Fruit fly (Drosophila melanogaster): Measurements from ENCODE around the gene unc79.

Gene unc79

dm6 chr3R:19221350-19221749, 24.6 kb downstream of the unc79 start:
- no peak for TF ChIP-seq D1 (tag; optimal IDR thresholded peaks at IDR 0.05)
- TF ChIP-seq CG12605 (GFP tag; IDR thresholded peaks at IDR 0.05) = no peak
- TF ChIP-seq Ets98B (GFP tag; IDR thresholded peaks at IDR 0.05) = no peak
- TF ChIP-seq Pif1A (GFP tag; optimal IDR thresholded peaks at IDR 0.05) = no peak
- TF ChIP-seq Snoo (tag; optimal IDR thresholded peaks at IDR 0.05) = no peak
- TF ChIP-seq CG14655 (GFP tag; optimal IDR thresholded peaks at IDR 0.05) = no peak
- no peak for TF ChIP-seq CG8301 (tag; optimal IDR thresholded peaks at IDR 0.05)
- TF ChIP-seq CG34367 (tag; optimal IDR thresholded peaks at IDR 0.05) = no peak
- TF ChIP-seq CG4496 (GFP tag; IDR thresholded peaks at IDR 0.05) = no peak
- no peak for TF ChIP-seq CG17806 (tag; optimal IDR thresholded peaks at IDR 0.05)
- no peak for TF ChIP-seq EcR (GFP tag; optimal IDR thresholded peaks at IDR 0.05)
- no peak for TF ChIP-seq rn (GFP tag; IDR thresholded peaks at IDR 0.05)
- TF ChIP-seq Pif1B (GFP tag; optimal IDR thresholded peaks at IDR 0.05) = no peak
- TF ChIP-seq CG15710 (tag; optimal IDR thresholded peaks at IDR 0.05) = no peak
- no peak for TF ChIP-seq CG9948 (tag; optimal IDR thresholded peaks at IDR 0.05)
- no peak for TF ChIP-seq gl (tag; optimal IDR thresholded peaks at IDR 0.05)
- TF ChIP-seq CG13204 (GFP tag; optimal IDR thresholded peaks at IDR 0.05) = no peak

- TF ChIP-seq Pif1B (GFP tag; optimal IDR thresholded peaks at IDR 0.05) = no peak
- no peak for TF ChIP-seq CG12605 (GFP tag; IDR thresholded peaks at IDR 0.05)
- no peak for TF ChIP-seq D1 (tag; optimal IDR thresholded peaks at IDR 0.05)
- TF ChIP-seq fd96Ca (GFP tag; IDR thresholded peaks at IDR 0.05) = no peak
- TF ChIP-seq CG8301 (tag; optimal IDR thresholded peaks at IDR 0.05) = no peak
- no peak for TF ChIP-seq Ets98B (GFP tag; IDR thresholded peaks at IDR 0.05)
- no peak for TF ChIP-seq CG13204 (GFP tag; optimal IDR thresholded peaks at IDR 0.05)
Measured at dm6 chr3R:19212545-19213176, 33.3 kb downstream of the unc79 start.

dm6 chr3R:19211778-19212177, 34.2 kb downstream of the unc79 start, which contains the start of gene cry:
Gene cry, plus strand, starts transcription at chr3R:19212154.
- TF ChIP-seq Ets98B (GFP tag; IDR thresholded peaks at IDR 0.05) (peak; percentile 76), CG34367 (tag; optimal IDR thresholded peaks at IDR 0.05) (peak; percentile 91), rn (GFP tag; IDR thresholded peaks at IDR 0.05) (peak; percentile 53; the same call in 1 of the 2 replicates), CG32121 (GFP tag; IDR thresholded peaks at IDR 0.05) (peak; percentile 82; the same call in 1 of the 2 replicates), CG12605 (GFP tag; IDR thresholded peaks at IDR 0.05) (peak; percentile 65), CG15710 (tag; optimal IDR thresholded peaks at IDR 0.05) (peak; percentile 95), CG4496 (GFP tag; IDR thresholded peaks at IDR 0.05) (peak; percentile 78), Pif1B (GFP tag; optimal IDR thresholded peaks at IDR 0.05) (peak; percentile 84), fd96Ca (GFP tag; IDR thresholded peaks at IDR 0.05) (peak; percentile 77), CG17806 (tag; optimal IDR thresholded peaks at IDR 0.05) (peak; percentile 93), CG9948 (tag; optimal IDR thresholded peaks at IDR 0.05) (peak; percentile 95), CG13204 (GFP tag; optimal IDR thresholded peaks at IDR 0.05) (peak; percentile 88), EcR (GFP tag; optimal IDR thresholded peaks at IDR 0.05) (no peak), CG14655 (GFP tag; optimal IDR thresholded peaks at IDR 0.05) (peak; percentile 95), D1 (tag; optimal IDR thresholded peaks at IDR 0.05) (peak; percentile 80), CG8301 (tag; optimal IDR thresholded peaks at IDR 0.05) (peak; percentile 90), CG8159 (tag; optimal IDR thresholded peaks at IDR 0.05) (peak; percentile 96), Snoo (tag; optimal IDR thresholded peaks at IDR 0.05) (peak; percentile 76), gl (tag; optimal IDR thresholded peaks at IDR 0.05) (peak; percentile 77), Pif1A (GFP tag; optimal IDR thresholded peaks at IDR 0.05) (peak; percentile 86), CG10348 (GFP tag; IDR thresholded peaks at IDR 0.05) (no peak)

dm6 chr3R:19190020-19190419, 55.9 kb downstream of the unc79 start:
- TF ChIP-seq CG8301 (tag; optimal IDR thresholded peaks at IDR 0.05) (no peak), CG17806 (tag; optimal IDR thresholded peaks at IDR 0.05) (no peak), fd96Ca (GFP tag; IDR thresholded peaks at IDR 0.05) (no peak), CG15710 (tag; optimal IDR thresholded peaks at IDR 0.05) (no peak), Ets98B (GFP tag; IDR thresholded peaks at IDR 0.05) (no peak), CG4496 (GFP tag; IDR thresholded peaks at IDR 0.05) (no peak; the same call in 2 of the 3 replicates), CG9948 (tag; optimal IDR thresholded peaks at IDR 0.05) (no peak)

dm6 chr3R:19187717-19188149, 58.2 kb downstream of the unc79 start:
- TF ChIP-seq fd96Ca (GFP tag; IDR thresholded peaks at IDR 0.05) = no peak
- TF ChIP-seq Pif1B (GFP tag; optimal IDR thresholded peaks at IDR 0.05) = peak; percentile 75
- TF ChIP-seq CG32121 (GFP tag; IDR thresholded peaks at IDR 0.05) = no peak
- peak; percentile 25 for TF ChIP-seq Snoo (tag; optimal IDR thresholded peaks at IDR 0.05)
- peak; percentile 5 for TF ChIP-seq gl (tag; optimal IDR thresholded peaks at IDR 0.05)
- TF ChIP-seq CG9948 (tag; optimal IDR thresholded peaks at IDR 0.05) = peak; percentile 87
- no peak for TF ChIP-seq CG10348 (GFP tag; IDR thresholded peaks at IDR 0.05)
- no peak for TF ChIP-seq EcR (GFP tag; optimal IDR thresholded peaks at IDR 0.05)
- TF ChIP-seq rn (GFP tag; IDR thresholded peaks at IDR 0.05) = no peak
- peak; percentile 85 for TF ChIP-seq CG15710 (tag; optimal IDR thresholded peaks at IDR 0.05)
- TF ChIP-seq CG8301 (tag; optimal IDR thresholded peaks at IDR 0.05) = peak; percentile 87
- peak; percentile 90 for TF ChIP-seq CG14655 (GFP tag; optimal IDR thresholded peaks at IDR 0.05)
- peak; percentile 63 for TF ChIP-seq D1 (tag; optimal IDR thresholded peaks at IDR 0.05)
- peak; percentile 62 for TF ChIP-seq CG13204 (GFP tag; optimal IDR thresholded peaks at IDR 0.05)
- peak; percentile 90 for TF ChIP-seq CG17806 (tag; optimal IDR thresholded peaks at IDR 0.05)
- no peak for TF ChIP-seq Ets98B (GFP tag; IDR thresholded peaks at IDR 0.05)
- peak; percentile 85 for TF ChIP-seq CG34367 (tag; optimal IDR thresholded peaks at IDR 0.05)
- TF ChIP-seq CG12605 (GFP tag; IDR thresholded peaks at IDR 0.05) = no peak
- TF ChIP-seq Pif1A (GFP tag; optimal IDR thresholded peaks at IDR 0.05) = peak; percentile 81
- peak; percentile 90 for TF ChIP-seq CG8159 (tag; optimal IDR thresholded peaks at IDR 0.05)
- TF ChIP-seq CG4496 (GFP tag; IDR thresholded peaks at IDR 0.05) = 0 out of 3 replicates have a peak, but pooled peaks have one; percentile 24
